Worm (Caenorhabditis elegans) whole organism, young adult: ENCODE data around the gene Y39A1C.1.
A peak's percentile ranks its signal among the peaks of the same experiment; 100 is the strongest.

Source experiments
- B0019.2 ChIP-seq: fragments of 200-800 bp; sonication (Bioruptor generic); conservative IDR thresholded peaks from 2 replicates; pipeline ENCODE4 v1.3.6; 2022; ENCODE audit warnings: missing genetic modification reagents, missing genetic modification characterization, missing compliant biosample characterization
- B0035.1 ChIP-seq: sonication (generic microtip); optimal IDR thresholded peaks from 2 replicates; lab custom pipeline; 2016; ENCODE audit warnings: missing genetic modification characterization, mild to moderate bottlenecking, missing compliant biosample characterization, missing genotype, missing genetic modification reagents
- C17E4.6 ChIP-seq: fragments of 200-800 bp; sonication (Bioruptor generic); IDR thresholded peaks from 2 replicates; pipeline ENCODE4 v1.3.6; 2022; ENCODE audit warnings: missing genetic modification reagents, missing genetic modification characterization, missing compliant biosample characterization
- F22D6.2 ChIP-seq: sonication (generic microtip); optimal IDR thresholded peaks from 2 replicates; lab custom pipeline; 2016; ENCODE audit warnings: mild to moderate bottlenecking, missing genetic modification characterization, missing compliant biosample characterization
- F23B12.7 ChIP-seq: sonication (generic microtip); optimal IDR thresholded peaks from 2 replicates; lab custom pipeline; 2017; ENCODE audit warnings: missing genetic modification characterization, mild to moderate bottlenecking, missing compliant biosample characterization, antibody characterized with exemption, moderate library complexity; ENCODE audit not compliant: insufficient read depth
- F37B4.10 ChIP-seq: fragments of 200-800 bp; sonication (Bioruptor generic); IDR thresholded peaks from 2 replicates; pipeline ENCODE4 v1.3.6; 2022; ENCODE audit warnings: missing genetic modification characterization, missing compliant biosample characterization
- F57C9.4 ChIP-seq: sonication (generic microtip); optimal IDR thresholded peaks from 2 replicates; lab custom pipeline; 2017; ENCODE audit warnings: mild to moderate bottlenecking, missing genetic modification characterization, missing compliant biosample characterization
- K12H6.12 ChIP-seq: fragments of 200-800 bp; sonication (Bioruptor generic); optimal IDR thresholded peaks from 2 replicates; lab custom pipeline; 2018; ENCODE audit warnings: mild to moderate bottlenecking, missing genetic modification characterization, missing compliant biosample characterization
- T26A5.8 ChIP-seq: sonication (generic microtip); optimal IDR thresholded peaks from 2 replicates; lab custom pipeline; 2016; ENCODE audit warnings: missing genetic modification characterization, missing compliant biosample characterization
- Y53F4B.3 ChIP-seq: fragments of 200-800 bp; sonication (Bioruptor generic); IDR thresholded peaks from 2 replicates; pipeline ENCODE4 v1.3.6; 2022; ENCODE audit warnings: missing genetic modification reagents, missing genetic modification characterization, missing compliant biosample characterization
- Y79H2A.3 ChIP-seq: fragments of 200-800 bp; sonication (Bioruptor generic); conservative IDR thresholded peaks from 2 replicates; pipeline ENCODE4 v1.3.6; 2022; ENCODE audit warnings: missing genetic modification reagents, missing genetic modification characterization, missing compliant biosample characterization
- ZK185.1 ChIP-seq: sonication (generic microtip); optimal IDR thresholded peaks from 2 replicates; lab custom pipeline; 2016; ENCODE audit warnings: mild to moderate bottlenecking, missing genetic modification characterization, missing compliant biosample characterization; ENCODE audit not compliant: poor library complexity, severe bottlenecking
- aptf-3 ChIP-seq: fragments of 200-800 bp; sonication (Bioruptor generic); IDR thresholded peaks from 2 replicates; pipeline ENCODE4 v1.3.6; 2022; ENCODE audit warnings: missing genetic modification characterization, missing compliant biosample characterization
- attf-3 ChIP-seq: fragments of 200-800 bp; sonication (Bioruptor generic); conservative IDR thresholded peaks from 2 replicates; pipeline ENCODE4 v1.3.6; 2022; ENCODE audit warnings: missing genetic modification reagents, missing genetic modification characterization, missing compliant biosample characterization
- attf-5 ChIP-seq: fragments of 200-800 bp; sonication (Bioruptor generic); optimal IDR thresholded peaks from 2 replicates; lab custom pipeline; 2018; ENCODE audit warnings: mild to moderate bottlenecking, missing genetic modification characterization, missing compliant biosample characterization
- attf-6 ChIP-seq: fragments of 200-800 bp; sonication (Bioruptor generic); IDR thresholded peaks from 2 replicates; pipeline ENCODE4 v1.3.6; 2022; ENCODE audit warnings: missing genetic modification reagents, missing genetic modification characterization, missing compliant biosample characterization
- bed-1 ChIP-seq: fragments of 200-800 bp; sonication (Bioruptor generic); IDR thresholded peaks from 2 replicates; pipeline ENCODE4 v1.3.6; 2022; ENCODE audit warnings: missing genetic modification reagents, missing genetic modification characterization, missing compliant biosample characterization
- ccch-3 ChIP-seq: fragments of 200-800 bp; sonication (Bioruptor generic); optimal IDR thresholded peaks from 2 replicates; lab custom pipeline; 2018; ENCODE audit warnings: mild to moderate bottlenecking, missing genetic modification characterization, missing compliant biosample characterization
- ceh-58 ChIP-seq: fragments of 200-800 bp; sonication (Bioruptor generic); IDR thresholded peaks from 2 replicates; pipeline ENCODE4 v1.3.6; 2022; ENCODE audit warnings: missing genetic modification characterization, missing compliant biosample characterization
- chd-7 ChIP-seq: sonication (generic microtip); optimal IDR thresholded peaks from 2 replicates; lab custom pipeline; 2016; ENCODE audit warnings: mild to moderate bottlenecking, missing genetic modification characterization, moderate library complexity, missing compliant biosample characterization
- egl-18 ChIP-seq: fragments of 200-800 bp; sonication (Bioruptor generic); IDR thresholded peaks from 2 replicates; pipeline ENCODE4 v1.3.6; 2022; ENCODE audit warnings: missing genetic modification reagents, missing genetic modification characterization, missing compliant biosample characterization
- fkh-3 ChIP-seq: sonication (generic microtip); optimal IDR thresholded peaks from 2 replicates; lab custom pipeline; 2016; ENCODE audit warnings: mild to moderate bottlenecking, missing genetic modification characterization, missing compliant biosample characterization
- hmg-1.2 ChIP-seq: fragments of 200-800 bp; sonication (Bioruptor generic); IDR thresholded peaks from 2 replicates; pipeline ENCODE4 v1.3.6; 2022; ENCODE audit warnings: missing genetic modification reagents, missing genetic modification characterization, missing compliant biosample characterization
- hrde-1 ChIP-seq: sonication (generic microtip); optimal IDR thresholded peaks from 2 replicates; lab custom pipeline; 2016; ENCODE audit warnings: missing genetic modification characterization, mild to moderate bottlenecking, missing compliant biosample characterization, moderate library complexity, missing genotype, missing genetic modification reagents, borderline replicate concordance
- let-607 ChIP-seq, 2 experiments: fragments of 200-800 bp in 1 of 2; sonication (Bioruptor generic) in 1 of 2; sonication (generic microtip) in 1 of 2; optimal IDR thresholded peaks; 2 replicates each; lab custom pipeline; 2016 to 2018; ENCODE audit warnings: mild to moderate bottlenecking in 2 of 2, missing compliant biosample characterization in 2 of 2, missing genetic modification characterization in 2 of 2, moderate library complexity in 2 of 2, missing genotype in 1 of 2
- lin-40 ChIP-seq: sonication (generic microtip); optimal IDR thresholded peaks from 2 replicates; lab custom pipeline; 2016; ENCODE audit warnings: missing genetic modification characterization, mild to moderate bottlenecking, missing compliant biosample characterization, missing genotype, missing genetic modification reagents
- lir-1 ChIP-seq: fragments of 200-800 bp; sonication (Bioruptor generic); conservative IDR thresholded peaks from 2 replicates; pipeline ENCODE4 v1.3.6; 2022; ENCODE audit warnings: missing genetic modification reagents, missing genetic modification characterization, missing compliant biosample characterization
- madf-10 ChIP-seq: sonication (generic microtip); optimal IDR thresholded peaks from 2 replicates; lab custom pipeline; 2016; ENCODE audit warnings: mild to moderate bottlenecking, missing genetic modification characterization, missing compliant biosample characterization
- madf-3 ChIP-seq: fragments of 200-800 bp; sonication (Bioruptor generic); IDR thresholded peaks from 2 replicates; pipeline ENCODE4 v1.3.6; 2022; ENCODE audit warnings: missing genetic modification reagents, missing genetic modification characterization, missing compliant biosample characterization
- mel-28 ChIP-seq: sonication (generic microtip); optimal IDR thresholded peaks from 2 replicates; lab custom pipeline; 2016; ENCODE audit warnings: borderline replicate concordance, mild to moderate bottlenecking, missing genetic modification characterization, missing compliant biosample characterization
- mxl-1 ChIP-seq: sonication (generic microtip); optimal IDR thresholded peaks from 2 replicates; lab custom pipeline; 2016; ENCODE audit warnings: missing genetic modification characterization, missing compliant biosample characterization
- nfya-1 ChIP-seq: sonication (generic microtip); optimal IDR thresholded peaks from 2 replicates; lab custom pipeline; 2017; ENCODE audit warnings: antibody characterized with exemption, missing compliant biosample characterization, missing genetic modification characterization, borderline replicate concordance; ENCODE audit not compliant: insufficient read depth
- nhr-120 ChIP-seq: fragments of 200-800 bp; sonication (Bioruptor generic); IDR thresholded peaks from 2 replicates; pipeline ENCODE4 v1.3.6; 2022; ENCODE audit warnings: missing genetic modification characterization, missing compliant biosample characterization
- nhr-179 ChIP-seq: sonication (generic microtip); optimal IDR thresholded peaks from 2 replicates; lab custom pipeline; 2016; ENCODE audit warnings: mild to moderate bottlenecking, missing genetic modification characterization, missing compliant biosample characterization
- nhr-27 ChIP-seq: fragments of 200-800 bp; sonication (Bioruptor generic); optimal IDR thresholded peaks from 2 replicates; lab custom pipeline; 2018; ENCODE audit warnings: mild to moderate bottlenecking, missing genetic modification characterization, moderate library complexity, missing compliant biosample characterization
- rcor-1 ChIP-seq: fragments of 200-800 bp; sonication (Bioruptor generic); IDR thresholded peaks from 2 replicates; pipeline ENCODE4 v1.3.6; 2022; ENCODE audit warnings: missing genetic modification reagents, missing genetic modification characterization, missing compliant biosample characterization
- rpc-1 ChIP-seq, 2 experiments: fragments of 150-350 bp in 1 of 2; sonication (generic microtip) in 1 of 2; optimal IDR thresholded peaks; 2 replicates each; lab custom pipeline; 2014 to 2018; ENCODE audit warnings: missing biosample characterization in 1 of 2, missing genetic modification characterization in 1 of 2, missing genetic modification reagents in 1 of 2, missing genotype in 1 of 2
- snpc-3.4 ChIP-seq: sonication (generic microtip); optimal IDR thresholded peaks from 2 replicates; lab custom pipeline; 2017; ENCODE audit warnings: missing genetic modification characterization, mild to moderate bottlenecking, missing compliant biosample characterization, antibody characterized with exemption, moderate library complexity, missing genotype, missing genetic modification reagents
- tbx-9 ChIP-seq: sonication (generic microtip); optimal IDR thresholded peaks from 2 replicates; lab custom pipeline; 2016; ENCODE audit warnings: borderline replicate concordance, missing genetic modification characterization, inconsistent platforms, missing compliant biosample characterization
- tlf-1 ChIP-seq: fragments of 200-800 bp; sonication (Bioruptor generic); optimal IDR thresholded peaks from 2 replicates; lab custom pipeline; 2018; ENCODE audit warnings: mild to moderate bottlenecking, missing genetic modification characterization, missing compliant biosample characterization
- unc-130 ChIP-seq: sonication (generic microtip); optimal IDR thresholded peaks from 2 replicates; lab custom pipeline; 2016; ENCODE audit warnings: missing genetic modification reagents, missing genetic modification characterization, missing compliant biosample characterization
- zim-3 ChIP-seq: sonication (generic microtip); optimal IDR thresholded peaks from 2 replicates; lab custom pipeline; 2017; ENCODE audit warnings: mild to moderate bottlenecking, missing genetic modification characterization, moderate library complexity, missing compliant biosample characterization
- ztf-18 ChIP-seq: sonication (generic microtip); optimal IDR thresholded peaks from 2 replicates; lab custom pipeline; 2016; ENCODE audit warnings: missing genotype, mild to moderate bottlenecking, missing genetic modification characterization, missing compliant biosample characterization
- ztf-25 ChIP-seq: fragments of 200-800 bp; sonication (Bioruptor generic); IDR thresholded peaks from 2 replicates; pipeline ENCODE4 v1.3.6; 2022; ENCODE audit warnings: missing genetic modification reagents, missing genetic modification characterization, missing compliant biosample characterization
- ztf-26 ChIP-seq: sonication (generic microtip); optimal IDR thresholded peaks from 2 replicates; lab custom pipeline; 2017; ENCODE audit warnings: missing genetic modification characterization, missing compliant biosample characterization
- ztf-28 ChIP-seq: fragments of 200-800 bp; sonication (Bioruptor generic); IDR thresholded peaks from 2 replicates; pipeline ENCODE4 v1.3.6; 2022; ENCODE audit warnings: missing genetic modification reagents, missing genetic modification characterization, missing compliant biosample characterization

Gene Y39A1C.1

DNA sequence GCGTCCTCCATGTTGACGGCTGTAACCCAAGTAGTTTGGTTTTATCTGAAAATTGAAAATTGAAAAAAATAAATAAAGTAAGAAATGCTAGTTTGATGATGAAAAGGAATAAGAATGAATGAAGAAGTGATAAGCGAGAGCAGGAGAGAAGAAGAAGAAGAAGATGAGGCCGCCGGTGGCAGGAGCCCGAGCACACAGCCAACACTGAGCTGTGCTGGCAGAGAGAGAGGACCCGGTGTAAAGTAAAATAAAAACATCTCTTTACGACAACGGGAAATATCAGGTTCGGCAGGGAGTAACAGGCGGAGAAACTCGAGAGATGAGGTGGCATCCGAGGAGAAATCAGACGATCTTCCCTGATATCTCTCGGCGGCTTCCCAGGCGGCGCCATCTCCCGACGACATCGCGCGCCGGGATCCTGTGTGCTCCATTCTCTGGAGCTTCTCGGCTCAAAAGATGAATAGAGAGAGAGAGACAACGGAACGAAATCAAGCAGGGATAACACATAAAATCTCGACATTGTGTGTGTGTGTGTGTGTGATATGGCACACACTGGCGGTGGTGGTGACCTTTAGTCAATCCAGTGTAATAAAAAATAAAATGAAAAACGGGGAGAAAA is 38.3 kb upstream of the Y39A1C.1 start, which contains the start of gene sca-1 (continued):
- TF ChIP-seq tbx-9 (tag; lab: Kevin White, UChicago), result no peak

- peak; percentile 15 for TF ChIP-seq K12H6.12 (tag; lab: Kevin White, UChicago)
- 0 out of 2 replicates have a peak, but pooled peaks have one; percentile 4 for TF ChIP-seq madf-3 (GFP tag; lab: Robert Waterston, UW)
- TF ChIP-seq ztf-26 (tag; lab: Kevin White, UChicago), result peak; percentile 49
- no peak for TF ChIP-seq B0019.2
- TF ChIP-seq hrde-1, result no peak
- no peak for TF ChIP-seq B0035.1 (tag; lab: Kevin White, UChicago)
- no peak for TF ChIP-seq fkh-3 (tag; lab: Kevin White, UChicago)
- no peak for TF ChIP-seq zim-3 (tag; lab: Kevin White, UChicago)
- TF ChIP-seq snpc-3.4 (tag; lab: Kevin White, UChicago), result no peak
- no peak for TF ChIP-seq ztf-25 (GFP tag; lab: Robert Waterston, UW)
- TF ChIP-seq F22D6.2, result no peak
- TF ChIP-seq ZK185.1 (tag; lab: Kevin White, UChicago), result peak; percentile 69
- TF ChIP-seq nfya-1 (tag; lab: Kevin White, UChicago), result no peak
- peak; percentile 62 for TF ChIP-seq lin-40 (tag; lab: Kevin White, UChicago)
- peak; percentile 19 for TF ChIP-seq ztf-18
- no peak for TF ChIP-seq ceh-58 (GFP tag; lab: Robert Waterston, UW)
- no peak for TF ChIP-seq egl-18
- TF ChIP-seq nhr-179 (tag; lab: Kevin White, UChicago), result no peak
- TF ChIP-seq F23B12.7, result no peak
- peak; percentile 64 to 88 for TF ChIP-seq let-607 (tag; optimal IDR thresholded peaks at IDR 0.05; lab: Kevin White, UChicago)
- TF ChIP-seq attf-6 (GFP tag; lab: Robert Waterston, UW), result no peak
- no peak for TF ChIP-seq chd-7 (tag; lab: Kevin White, UChicago)
- no peak for TF ChIP-seq Y79H2A.3
- no peak for TF ChIP-seq nhr-27 (tag; lab: Kevin White, UChicago)
- no peak for TF ChIP-seq ccch-3 (GFP tag; lab: Kevin White, UChicago)
- TF ChIP-seq bed-1, result no peak
- peak; percentile 49 for TF ChIP-seq attf-5 (GFP tag; lab: Kevin White, UChicago)
- TF ChIP-seq F57C9.4 (tag; lab: Kevin White, UChicago), result no peak
- TF ChIP-seq hmg-1.2 (GFP tag; lab: Robert Waterston, UW), result peak; percentile 43
- TF ChIP-seq lir-1, result no peak
- no peak for TF ChIP-seq aptf-3 (GFP tag; lab: Robert Waterston, UW)
- no peak for TF ChIP-seq C17E4.6 (GFP tag; lab: Robert Waterston, UW)
- no peak for TF ChIP-seq nhr-120 (GFP tag; lab: Robert Waterston, UW)
- no peak for TF ChIP-seq rcor-1 (GFP tag; lab: Robert Waterston, UW)
- TF ChIP-seq attf-3 (GFP tag; lab: Robert Waterston, UW), result no peak
- peak; percentile 4 for TF ChIP-seq tlf-1 (GFP tag; lab: Kevin White, UChicago)
- no peak for TF ChIP-seq F37B4.10 (GFP tag; lab: Robert Waterston, UW)
- no peak for TF ChIP-seq rpc-1 (optimal IDR thresholded peaks at IDR 0.05; lab: Kevin White, UChicago)
- TF ChIP-seq rpc-1 (tag; optimal IDR thresholded peaks at IDR 0.05; lab: Kevin White, UChicago), result no peak
- no peak for TF ChIP-seq unc-130 (GFP tag; lab: Kevin White, UChicago)
- no peak for TF ChIP-seq mxl-1
- no peak for TF ChIP-seq ztf-28
- no peak for TF ChIP-seq T26A5.8 (tag; lab: Kevin White, UChicago)
- no peak for TF ChIP-seq Y53F4B.3 (GFP tag; lab: Robert Waterston, UW)
- peak; percentile 10 for TF ChIP-seq madf-10 (tag; lab: Kevin White, UChicago)
- TF ChIP-seq mel-28 (tag; lab: Kevin White, UChicago), result no peak
Measured at ce11 chrIII:10818364-10818763, 36.9 kb upstream of the Y39A1C.1 start.
